Fruit fly (Drosophila melanogaster) whole organism, embryonic: Measurements from ENCODE around the gene CG15012.
A peak's percentile ranks its signal among the peaks of the same experiment; 100 is the strongest.

Experiments used
- BEAF-32 ChIP-seq: fragments of 200-800 bp; sonication (Bioruptor generic); optimal IDR thresholded peaks from 3 replicates; lab custom pipeline; 2017; ENCODE audit warnings: missing biosample characterization, missing genetic modification characterization, mild to moderate bottlenecking, moderate library complexity, missing genetic modification reagents
- Bteb2 ChIP-seq: fragments of 200-800 bp; sonication (Bioruptor generic); optimal IDR thresholded peaks from 2 replicates; lab custom pipeline; 2016; ENCODE audit warnings: missing biosample characterization, missing genetic modification characterization
- CG10543 ChIP-seq: fragments of 200-800 bp; sonication (Bioruptor generic); optimal IDR thresholded peaks from 3 replicates; lab custom pipeline; 2017; ENCODE audit warnings: missing biosample characterization, mild to moderate bottlenecking, missing genetic modification characterization, moderate library complexity
- CG10959 ChIP-seq: fragments of 200-800 bp; sonication (Bioruptor generic); IDR thresholded peaks from 2 replicates; pipeline ENCODE4 v1.3.6; 2022; ENCODE audit warnings: missing biosample characterization, missing genetic modification characterization
- CG11085 ChIP-seq: fragments of 200-800 bp; sonication (Bioruptor generic); IDR thresholded peaks from 2 replicates; pipeline ENCODE4 v1.3.6; 2022; ENCODE audit warnings: missing biosample characterization, missing genetic modification characterization
- CG1233 ChIP-seq: fragments of 200-800 bp; sonication (Bioruptor generic); optimal IDR thresholded peaks from 4 replicates; lab custom pipeline; 2018; ENCODE audit warnings: missing biosample characterization, mild to moderate bottlenecking, missing genetic modification characterization
- CG13296 ChIP-seq: fragments of 200-800 bp; sonication (Bioruptor generic); optimal IDR thresholded peaks from 3 replicates; lab custom pipeline; 2018; ENCODE audit warnings: missing biosample characterization, mild to moderate bottlenecking, missing genetic modification characterization
- CG1602 ChIP-seq: fragments of 200-800 bp; sonication (Bioruptor generic); optimal IDR thresholded peaks from 3 replicates; lab custom pipeline; 2016; ENCODE audit warnings: missing biosample characterization, missing genetic modification characterization
- CG16813 ChIP-seq: fragments of 200-800 bp; sonication (Bioruptor generic); IDR thresholded peaks from 3 replicates; pipeline ENCODE4 v1.3.6; 2022; ENCODE audit warnings: missing biosample characterization, missing genetic modification characterization; ENCODE audit not compliant: partially characterized antibody
- CG16863 ChIP-seq: fragments of 200-800 bp; sonication (Bioruptor generic); optimal IDR thresholded peaks from 3 replicates; lab custom pipeline; 2016; ENCODE audit warnings: missing biosample characterization, missing genetic modification characterization
- CG17802 ChIP-seq: fragments of 200-800 bp; sonication (Bioruptor generic); optimal IDR thresholded peaks from 2 replicates; lab custom pipeline; 2018; ENCODE audit warnings: missing biosample characterization, mild to moderate bottlenecking, missing genetic modification characterization, moderate library complexity
- CG2116 ChIP-seq: fragments of 200-800 bp; sonication (Bioruptor generic); optimal IDR thresholded peaks from 3 replicates; lab custom pipeline; 2018; ENCODE audit warnings: missing biosample characterization, mild to moderate bottlenecking, missing genetic modification characterization
- CG2120 ChIP-seq: fragments of 200-800 bp; sonication (Bioruptor generic); optimal IDR thresholded peaks from 3 replicates; lab custom pipeline; 2016; ENCODE audit warnings: missing biosample characterization, missing genetic modification characterization
- CG2889 ChIP-seq: fragments of 200-800 bp; sonication (Bioruptor generic); IDR thresholded peaks from 3 replicates; pipeline ENCODE4 v1.3.6; 2022; ENCODE audit warnings: missing biosample characterization, missing genetic modification characterization
- CG32532 ChIP-seq: fragments of 200-800 bp; sonication (Bioruptor generic); IDR thresholded peaks from 2 replicates; pipeline ENCODE4 v1.3.6; 2022; ENCODE audit warnings: missing biosample characterization, missing genetic modification characterization
- CG34422 ChIP-seq: fragments of 200-800 bp; sonication (Bioruptor generic); IDR thresholded peaks from 3 replicates; pipeline ENCODE4 v1.3.6; 2022; ENCODE audit warnings: missing biosample characterization, missing genetic modification characterization
- CG7786 ChIP-seq: fragments of 200-800 bp; sonication (Bioruptor generic); optimal IDR thresholded peaks from 2 replicates; lab custom pipeline; 2016; ENCODE audit warnings: missing biosample characterization, missing genetic modification characterization
- CG8089 ChIP-seq: fragments of 200-800 bp; sonication (Bioruptor generic); optimal IDR thresholded peaks from 3 replicates; lab custom pipeline; 2016; ENCODE audit warnings: missing biosample characterization, missing genetic modification characterization
- CG9215 ChIP-seq: fragments of 200-800 bp; sonication (Bioruptor generic); IDR thresholded peaks from 2 replicates; pipeline ENCODE4 v1.3.6; 2022; ENCODE audit warnings: missing biosample characterization, missing genetic modification characterization
- CG9437 ChIP-seq: fragments of 200-800 bp; sonication (Bioruptor generic); optimal IDR thresholded peaks from 2 replicates; lab custom pipeline; 2018; ENCODE audit warnings: missing biosample characterization, mild to moderate bottlenecking, missing genetic modification characterization
- CG9609 ChIP-seq: fragments of 200-800 bp; sonication (Bioruptor generic); optimal IDR thresholded peaks from 3 replicates; lab custom pipeline; 2016; ENCODE audit warnings: missing biosample characterization, missing genetic modification characterization
- Chrac-16 ChIP-seq: fragments of 200-800 bp; sonication (Bioruptor generic); optimal IDR thresholded peaks from 3 replicates; lab custom pipeline; 2016; ENCODE audit warnings: missing biosample characterization, missing genetic modification characterization
- Dek ChIP-seq: fragments of 200-800 bp; sonication (Bioruptor generic); optimal IDR thresholded peaks from 3 replicates; lab custom pipeline; 2019; ENCODE audit warnings: missing biosample characterization, mild to moderate bottlenecking, missing genetic modification characterization, moderate library complexity
- Fer1 ChIP-seq: fragments of 200-800 bp; sonication (Bioruptor generic); optimal IDR thresholded peaks from 2 replicates; lab custom pipeline; 2017; ENCODE audit warnings: missing biosample characterization, mild to moderate bottlenecking, missing genetic modification characterization
- Fer2 ChIP-seq: fragments of 200-800 bp; sonication (Bioruptor generic); optimal IDR thresholded peaks from 2 replicates; lab custom pipeline; 2018; ENCODE audit warnings: missing biosample characterization, mild to moderate bottlenecking, missing genetic modification characterization, moderate library complexity
- H2.0 ChIP-seq: fragments of 200-800 bp; sonication (Bioruptor generic); IDR thresholded peaks from 2 replicates; pipeline ENCODE4 v1.3.6; 2022; ENCODE audit warnings: missing biosample characterization, missing genetic modification characterization
- Hr51 ChIP-seq, 2 experiments: fragments of 200-800 bp; sonication (Bioruptor generic); optimal IDR thresholded peaks; 2 replicates in 1 of 2; 3 replicates in 1 of 2; lab custom pipeline; 2016 to 2018; ENCODE audit warnings: missing biosample characterization in 2 of 2, missing genetic modification characterization in 2 of 2, mild to moderate bottlenecking in 1 of 2, moderate library complexity in 1 of 2
- Hr78 ChIP-seq, 2 experiments: fragments of 200-800 bp in 1 of 2; fragments of >200 bp in 1 of 2; sonication (Bioruptor generic) in 1 of 2; optimal IDR thresholded peaks; 2 replicates each; lab custom pipeline; 2017 to 2019; ENCODE audit warnings: missing biosample characterization in 2 of 2, missing genetic modification characterization in 2 of 2, mild to moderate bottlenecking in 1 of 2, moderate library complexity in 1 of 2
- Hsf ChIP-seq: fragments of 200-800 bp; sonication (Bioruptor generic); optimal IDR thresholded peaks from 3 replicates; lab custom pipeline; 2016; ENCODE audit warnings: missing biosample characterization, missing genetic modification characterization
- Kr ChIP-seq: fragments of 200-800 bp; sonication (Bioruptor generic); optimal IDR thresholded peaks from 2 replicates; lab custom pipeline; 2017; ENCODE audit warnings: missing biosample characterization, mild to moderate bottlenecking, missing genetic modification characterization
- Lim3 ChIP-seq: fragments of 200-800 bp; sonication (Bioruptor generic); IDR thresholded peaks from 2 replicates; pipeline ENCODE4 v1.3.6; 2022; ENCODE audit warnings: missing biosample characterization, missing genetic modification characterization
- Max ChIP-seq: fragments of 200-800 bp; sonication (Bioruptor generic); optimal IDR thresholded peaks from 2 replicates; lab custom pipeline; 2016; ENCODE audit warnings: missing biosample characterization, mild to moderate bottlenecking, missing genetic modification characterization
- Meics ChIP-seq: fragments of 200-800 bp; sonication (Bioruptor generic); optimal IDR thresholded peaks from 2 replicates; lab custom pipeline; 2017; ENCODE audit warnings: missing biosample characterization, mild to moderate bottlenecking, missing genetic modification characterization
- Mrtf ChIP-seq: fragments of 200-800 bp; sonication (Bioruptor generic); IDR thresholded peaks from 3 replicates; pipeline ENCODE4 v1.3.6; 2022; ENCODE audit warnings: missing biosample characterization, missing genetic modification characterization
- NC2β ChIP-seq: fragments of 200-800 bp; sonication (Bioruptor generic); optimal IDR thresholded peaks from 2 replicates; lab custom pipeline; 2016; ENCODE audit warnings: missing biosample characterization, missing genetic modification characterization
- Oaz ChIP-seq: fragments of 200-800 bp; sonication (Bioruptor generic); IDR thresholded peaks from 2 replicates; pipeline ENCODE4 v1.3.6; 2022; ENCODE audit warnings: missing biosample characterization, missing genetic modification characterization
- Opbp ChIP-seq: fragments of 200-800 bp; sonication (Bioruptor generic); IDR thresholded peaks from 3 replicates; pipeline ENCODE4 v1.3.6; 2022; ENCODE audit warnings: missing biosample characterization, missing genetic modification characterization; ENCODE audit not compliant: partially characterized antibody
- Sox102F ChIP-seq: fragments of 200-800 bp; sonication (Bioruptor generic); optimal IDR thresholded peaks from 2 replicates; lab custom pipeline; 2018; ENCODE audit warnings: missing biosample characterization, mild to moderate bottlenecking, missing genetic modification characterization, moderate library complexity
- Usf ChIP-seq: fragments of 200-800 bp; sonication (Bioruptor generic); optimal IDR thresholded peaks from 2 replicates; lab custom pipeline; 2017; ENCODE audit warnings: missing genotype, missing biosample characterization, missing genetic modification characterization
- Vsx1 ChIP-seq: fragments of 200-800 bp; sonication (Bioruptor generic); optimal IDR thresholded peaks from 2 replicates; lab custom pipeline; 2017; ENCODE audit warnings: missing biosample characterization, mild to moderate bottlenecking, missing genetic modification characterization, missing genetic modification reagents
- bcd ChIP-seq: fragments of 200-800 bp; sonication (Bioruptor generic); optimal IDR thresholded peaks from 2 replicates; lab custom pipeline; 2017; ENCODE audit warnings: missing biosample characterization, mild to moderate bottlenecking, missing genetic modification characterization
- ems ChIP-seq: fragments of 200-800 bp; sonication (Bioruptor generic); optimal IDR thresholded peaks from 3 replicates; lab custom pipeline; 2016; ENCODE audit warnings: missing biosample characterization, missing genetic modification characterization
- grau ChIP-seq: fragments of 200-800 bp; optimal IDR thresholded peaks from 3 replicates; lab custom pipeline; 2019; ENCODE audit warnings: missing biosample characterization, mild to moderate bottlenecking, missing genetic modification characterization, moderate library complexity
- klu ChIP-seq: fragments of 200-800 bp; sonication (Bioruptor generic); IDR thresholded peaks from 2 replicates; pipeline ENCODE4 v1.3.6; 2022; ENCODE audit warnings: missing biosample characterization, missing genetic modification characterization
- lilli ChIP-seq: fragments of 200-800 bp; sonication (Bioruptor generic); optimal IDR thresholded peaks from 3 replicates; lab custom pipeline; 2016; ENCODE audit warnings: missing biosample characterization, missing genetic modification characterization
- luna ChIP-seq: fragments of 200-800 bp; sonication (Bioruptor generic); optimal IDR thresholded peaks from 2 replicates; lab custom pipeline; 2016; ENCODE audit warnings: missing biosample characterization, missing genetic modification characterization
- mirr ChIP-seq: fragments of 200-800 bp; sonication (Bioruptor generic); optimal IDR thresholded peaks from 3 replicates; lab custom pipeline; 2018; ENCODE audit warnings: missing biosample characterization, mild to moderate bottlenecking, missing genetic modification characterization
- nmo ChIP-seq: fragments of 200-800 bp; sonication (Bioruptor generic); optimal IDR thresholded peaks from 2 replicates; lab custom pipeline; 2018; ENCODE audit warnings: missing biosample characterization, mild to moderate bottlenecking, missing genetic modification characterization, moderate library complexity
- pb ChIP-seq: fragments of 200-800 bp; sonication (Bioruptor generic); optimal IDR thresholded peaks from 3 replicates; lab custom pipeline; 2016; ENCODE audit warnings: missing biosample characterization, missing genetic modification characterization
- usp ChIP-seq: fragments of >200 bp; optimal IDR thresholded peaks from 2 replicates; lab custom pipeline; 2017; ENCODE audit warnings: missing biosample characterization, missing genetic modification characterization

CG15012 gene

dm6 chr3L:4254301-4254834, 37.7 kb downstream of the CG15012 start, which contains the start of the genes ago and CG1265 (continued):
- TF ChIP-seq ems (no peak), CG2120 (peak; percentile 52), CG1233 (GFP tag; lab: Kevin White, UChicago) (no peak), Lim3 (GFP tag; lab: Robert Waterston, UW) (no peak), CG10959 (GFP tag; lab: Robert Waterston, UW) (no peak), CG13296 (peak; percentile 40), Mrtf (GFP tag; lab: Robert Waterston, UW) (no peak), Sox102F (GFP tag; lab: Kevin White, UChicago) (peak; percentile 34), CG17802 (no peak), CG8089 (GFP tag; lab: Kevin White, UChicago) (no peak), CG10543 (peak; percentile 80), bcd (GFP tag; lab: Kevin White, UChicago) (peak; percentile 34), CG16863 (GFP tag; lab: Kevin White, UChicago) (no peak), CG1602 (GFP tag; lab: Kevin White, UChicago) (peak; percentile 34), CG2116 (GFP tag; lab: Kevin White, UChicago) (peak; percentile 6), Meics (GFP tag; lab: Kevin White, UChicago) (peak; percentile 55), grau (peak; percentile 56), Oaz (GFP tag; lab: Robert Waterston, UW) (0 out of 2 replicates have a peak, but pooled peaks have one; percentile 11), BEAF-32 (peak; percentile 67), Chrac-16 (peak; percentile 32), mirr (GFP tag; lab: Kevin White, UChicago) (peak; percentile 33), usp (GFP tag; lab: Kevin White, UChicago) (no peak), Hr78 (GFP tag; optimal IDR thresholded peaks at IDR 0.05; lab: Kevin White, UChicago) (no peak), Vsx1 (GFP tag; lab: Kevin White, UChicago) (no peak), pb (no peak), CG9609 (GFP tag; lab: Kevin White, UChicago) (peak; percentile 10), NC2β (GFP tag; lab: Kevin White, UChicago) (no peak), CG7786 (GFP tag; lab: Kevin White, UChicago) (peak; percentile 24), CG9437 (GFP tag; lab: Kevin White, UChicago) (peak; percentile 42), Fer1 (GFP tag; lab: Kevin White, UChicago) (peak; percentile 28), CG16813 (peak; percentile 59; the same call in 2 of the 3 replicates), lilli (peak; percentile 50), Bteb2 (GFP tag; lab: Kevin White, UChicago) (no peak), Dek (tag; lab: Kevin White, UChicago) (peak; percentile 15), Fer2 (tag; lab: Kevin White, UChicago) (peak; percentile 19), Kr (GFP tag; lab: Kevin White, UChicago) (no peak), Hr51 (GFP tag; optimal IDR thresholded peaks at IDR 0.05; lab: Kevin White, UChicago) (peak in 1 of 2 experiments; percentile 55), Max (GFP tag; lab: Kevin White, UChicago) (no peak), luna (GFP tag; lab: Kevin White, UChicago) (no peak), CG2889 (peak; percentile 62; the same call in 2 of the 3 replicates), Usf (peak; percentile 37), CG9215 (peak; percentile 46), klu (GFP tag; lab: Robert Waterston, UW) (peak; percentile 16; the same call in 1 of the 2 replicates), H2.0 (GFP tag; lab: Robert Waterston, UW) (peak; percentile 27), CG34422 (GFP tag; lab: Robert Waterston, UW) (peak; percentile 24; the same call in 2 of the 3 replicates), CG11085 (GFP tag; lab: Robert Waterston, UW) (0 out of 2 replicates have a peak, but pooled peaks have one; percentile 6), nmo (GFP tag; lab: Kevin White, UChicago) (peak; percentile 73), Hsf (GFP tag; lab: Kevin White, UChicago) (peak; percentile 5), CG32532 (GFP tag; lab: Robert Waterston, UW) (peak; percentile 8), Opbp (GFP tag; lab: Robert Waterston, UW) (peak; percentile 43; the same call in 1 of the 3 replicates)
